Worm (Caenorhabditis elegans): Measurements from ENCODE around the gene snt-5.

snt-5 gene

ce11 chrV:1362027-1362426 lies 49.3 kb downstream of the snt-5 start (continued):
- TF ChIP-seq lin-1 (GFP tag; IDR thresholded peaks at IDR 0.05): no peak

- TF ChIP-seq lir-3 (tag; optimal IDR thresholded peaks at IDR 0.05) (no peak), Y75B8A.6 (GFP tag; IDR thresholded peaks at IDR 0.05) (no peak), ceh-28 (tag; optimal IDR thresholded peaks at IDR 0.05) (no peak), nhr-10 (tag; optimal IDR thresholded peaks at IDR 0.05) (no peak), aha-1 (tag) (peak; percentile 36)
Observed at ce11 chrV:1358051-1358450, 53.3 kb downstream of the snt-5 start, which contains the start of gene Y75B7AL.2. Gene Y75B7AL.2, minus strand, starts transcription at chrV:1358151.

ce11 chrV:1355297-1355696 lies 56.1 kb downstream of the snt-5 start:
- TF ChIP-seq mes-2 (tag; optimal IDR thresholded peaks at IDR 0.05; ENCODE audit: poor library complexity, severe bottlenecking) (no peak), madf-9 (GFP tag; conservative IDR thresholded peaks at IDR 0.05) (no peak), madf-5 (GFP tag; IDR thresholded peaks at IDR 0.05) (no peak), arid-1 (GFP tag; conservative IDR thresholded peaks at IDR 0.05) (no peak), attf-4 (tag; optimal IDR thresholded peaks at IDR 0.05) (no peak), pha-4 (GFP tag; IDR thresholded peaks at IDR 0.05) (no peak), pha-4 (tag; optimal IDR thresholded peaks at IDR 0.05) (no peak), nhr-6 (tag; optimal IDR thresholded peaks at IDR 0.05) (no peak)

ce11 chrV:1352321-1352720 lies 59.0 kb downstream of the snt-5 start:
- no peak for TF ChIP-seq ceh-32 (tag; optimal IDR thresholded peaks at IDR 0.05; ENCODE audit: poor library complexity)
- no peak for TF ChIP-seq T20F7.1 (GFP tag; optimal IDR thresholded peaks at IDR 0.05)
- TF ChIP-seq F44E2.7 (GFP tag; IDR thresholded peaks at IDR 0.05): no peak
- no peak for TF ChIP-seq Y105C5A.15 (GFP tag; IDR thresholded peaks at IDR 0.05)
- TF ChIP-seq dmd-6 (GFP tag; IDR thresholded peaks at IDR 0.05): no peak
- TF ChIP-seq Y48G9A.11 (GFP tag; IDR thresholded peaks at IDR 0.05): no peak
- no peak for TF ChIP-seq zfp-3 (GFP tag; conservative IDR thresholded peaks at IDR 0.05)
- TF ChIP-seq Y75B8A.6 (GFP tag; IDR thresholded peaks at IDR 0.05): no peak
- TF ChIP-seq ctbp-1 (GFP tag; IDR thresholded peaks at IDR 0.05): no peak
- no peak for TF ChIP-seq nhr-11 (tag; optimal IDR thresholded peaks at IDR 0.05)
- TF ChIP-seq nhr-76 (tag; optimal IDR thresholded peaks at IDR 0.05): no peak
- no peak for TF ChIP-seq dmd-9 (GFP tag; IDR thresholded peaks at IDR 0.05)
- TF ChIP-seq nhr-237 (tag; optimal IDR thresholded peaks at IDR 0.05): no peak
- TF ChIP-seq php-3 (GFP tag; IDR thresholded peaks at IDR 0.05): no peak
- no peak for TF ChIP-seq mxl-2 (GFP tag; conservative IDR thresholded peaks at IDR 0.05)
- no peak for TF ChIP-seq lin-38 (GFP tag; IDR thresholded peaks at IDR 0.05)
- TF ChIP-seq ceh-28 (tag; optimal IDR thresholded peaks at IDR 0.05): no peak
- no peak for TF ChIP-seq mep-1 (tag; optimal IDR thresholded peaks at IDR 0.05)
- TF ChIP-seq fos-1 (tag; optimal IDR thresholded peaks at IDR 0.05): no peak

- TF ChIP-seq unc-62 (GFP tag; optimal IDR thresholded peaks at IDR 0.05 in 1 of 2): no peak
- TF ChIP-seq unc-62 (tag; optimal IDR thresholded peaks at IDR 0.05): no peak
- no peak for TF ChIP-seq hmg-1.1 (GFP tag; IDR thresholded peaks at IDR 0.05)
- no peak for TF ChIP-seq daf-8 (GFP tag; IDR thresholded peaks at IDR 0.05)
- TF ChIP-seq gei-8 (GFP tag; optimal IDR thresholded peaks at IDR 0.05): no peak
- no peak for TF ChIP-seq nhr-25 (tag; optimal IDR thresholded peaks at IDR 0.05; ENCODE audit: borderline replicate concordance, insufficient read depth)
- no peak for TF ChIP-seq php-3 (GFP tag; IDR thresholded peaks at IDR 0.05)
- TF ChIP-seq ceh-82 (tag; optimal IDR thresholded peaks at IDR 0.05): no peak
- no peak for TF ChIP-seq lin-39 (tag; optimal IDR thresholded peaks at IDR 0.05)
- TF ChIP-seq mep-1 (tag; optimal IDR thresholded peaks at IDR 0.05): no peak
- no peak for TF ChIP-seq jun-1 (tag; optimal IDR thresholded peaks at IDR 0.05)
- no peak for TF ChIP-seq ctbp-1 (GFP tag; IDR thresholded peaks at IDR 0.05)
- no peak for TF ChIP-seq nhr-41 (GFP tag; IDR thresholded peaks at IDR 0.05)
- no peak for TF ChIP-seq F44E2.7 (GFP tag; IDR thresholded peaks at IDR 0.05)
- no peak for TF ChIP-seq ztf-11 (tag; optimal IDR thresholded peaks at IDR 0.05)
- TF ChIP-seq mdl-1 (tag; optimal IDR thresholded peaks at IDR 0.05): no peak
- no peak for TF ChIP-seq dmd-8 (GFP tag; IDR thresholded peaks at IDR 0.05)
- TF ChIP-seq lin-15B (tag; optimal IDR thresholded peaks at IDR 0.05): no peak
- TF ChIP-seq hif-1 (tag; optimal IDR thresholded peaks at IDR 0.05): no peak
- TF ChIP-seq daf-12 (tag; optimal IDR thresholded peaks at IDR 0.05): no peak
Observed at ce11 chrV:1351826-1352225, 59.5 kb downstream of the snt-5 start, which contains the start of gene glb-33. Gene glb-33, plus strand, starts transcription at chrV:1352126.

Measured in whole organism, L4 larva.